Fruit fly (Drosophila melanogaster) S2 (cell line): ENCODE measurements around the gene CG17121.

Source experiments
- CG8478 ChIP-seq: fragments of >200 bp; optimal IDR thresholded peaks from 2 replicates; lab custom pipeline; 2018
- CTCF ChIP-seq, 2 experiments: fragments of >200 bp; optimal IDR thresholded peaks; 2 replicates each; lab custom pipeline; 2018

CG17121 gene

DNA sequence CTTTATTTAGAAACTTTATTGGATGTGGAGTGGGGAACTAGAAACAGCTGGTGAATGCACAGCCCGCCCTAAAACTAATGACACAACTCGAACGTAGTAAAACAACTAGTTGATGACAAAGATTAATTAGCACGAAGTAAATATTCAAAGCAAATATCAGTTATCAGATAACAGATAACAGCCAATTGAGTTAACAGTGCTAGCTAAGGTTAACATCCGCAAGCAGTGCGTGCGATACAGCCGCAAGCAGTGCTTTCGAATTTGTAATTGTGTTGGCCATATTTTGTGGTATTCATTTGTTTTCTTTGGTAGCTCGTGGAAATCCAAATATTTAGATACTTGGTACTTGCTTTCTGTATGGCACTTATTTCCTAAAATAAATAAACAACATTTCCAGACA lies 34.5 kb downstream of the CG17121 start:
- TF ChIP-seq CG8478 (lab: Kevin White, UChicago) (no peak), CTCF (optimal IDR thresholded peaks at IDR 0.05; lab: Kevin White, UChicago) (no peak)

dm6 chr3R:23012017-23012416 lies 36.0 kb downstream of the CG17121 start, which contains the start of gene CG6688:
TSS of gene CG6688 (plus strand) at chr3R:23012412.
- TF ChIP-seq CTCF (optimal IDR thresholded peaks at IDR 0.05; lab: Kevin White, UChicago) (no peak), CG8478 (lab: Kevin White, UChicago) (no peak)

- no peak for TF ChIP-seq CG8478 (lab: Kevin White, UChicago)
- no peak for TF ChIP-seq CTCF (optimal IDR thresholded peaks at IDR 0.05; lab: Kevin White, UChicago)
These were observed 37.6 kb downstream of the CG17121 start, which contains the start of gene CG34375 for dm6 chr3R:23010406-23010805. TSS of gene CG34375 (minus strand) at chr3R:23010562.

dm6 chr3R:23009480-23010115 lies 38.4 kb downstream of the CG17121 start:
- no peak for TF ChIP-seq CG8478 (lab: Kevin White, UChicago)
- no peak for TF ChIP-seq CTCF (optimal IDR thresholded peaks at IDR 0.05; lab: Kevin White, UChicago)

DNA sequence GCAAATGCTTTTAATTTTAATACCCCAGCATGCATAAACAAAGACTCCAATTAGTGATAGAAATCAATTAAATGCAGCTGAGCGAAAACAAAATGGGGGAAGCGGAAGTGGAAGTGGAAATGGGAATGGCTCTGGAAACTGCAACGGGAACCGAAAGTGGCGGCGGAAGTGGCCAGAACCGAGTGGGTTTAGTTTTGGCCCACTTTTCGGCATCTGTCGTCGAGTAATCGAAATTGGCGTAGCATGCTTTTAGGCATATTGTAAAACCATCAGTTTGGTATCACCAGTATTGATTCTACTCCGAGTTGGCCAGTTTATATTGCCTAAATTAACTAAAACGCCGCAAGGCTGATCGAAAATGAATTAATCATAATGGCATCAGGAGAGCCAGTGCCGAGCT lies 43.9 kb downstream of the CG17121 start:
- TF ChIP-seq CG8478 (lab: Kevin White, UChicago) (no peak), CTCF (optimal IDR thresholded peaks at IDR 0.05; lab: Kevin White, UChicago) (no peak)

dm6 chr3R:22998623-22999179 lies 49.3 kb downstream of the CG17121 start:
- TF ChIP-seq CTCF (optimal IDR thresholded peaks at IDR 0.05; lab: Kevin White, UChicago) (peak; percentile 34 to 43), CG8478 (lab: Kevin White, UChicago) (no peak)

- TF ChIP-seq CTCF (optimal IDR thresholded peaks at IDR 0.05; lab: Kevin White, UChicago) = no peak
These were observed 49.9 kb downstream of the CG17121 start, which contains the start of gene Nha2 for dm6 chr3R:22997912-22998622. TSS of gene Nha2 (minus strand) at chr3R:22998528.
